Fruit fly (Drosophila melanogaster): ENCODE results near the gene ND-75.

The ND-75 gene

DNA sequence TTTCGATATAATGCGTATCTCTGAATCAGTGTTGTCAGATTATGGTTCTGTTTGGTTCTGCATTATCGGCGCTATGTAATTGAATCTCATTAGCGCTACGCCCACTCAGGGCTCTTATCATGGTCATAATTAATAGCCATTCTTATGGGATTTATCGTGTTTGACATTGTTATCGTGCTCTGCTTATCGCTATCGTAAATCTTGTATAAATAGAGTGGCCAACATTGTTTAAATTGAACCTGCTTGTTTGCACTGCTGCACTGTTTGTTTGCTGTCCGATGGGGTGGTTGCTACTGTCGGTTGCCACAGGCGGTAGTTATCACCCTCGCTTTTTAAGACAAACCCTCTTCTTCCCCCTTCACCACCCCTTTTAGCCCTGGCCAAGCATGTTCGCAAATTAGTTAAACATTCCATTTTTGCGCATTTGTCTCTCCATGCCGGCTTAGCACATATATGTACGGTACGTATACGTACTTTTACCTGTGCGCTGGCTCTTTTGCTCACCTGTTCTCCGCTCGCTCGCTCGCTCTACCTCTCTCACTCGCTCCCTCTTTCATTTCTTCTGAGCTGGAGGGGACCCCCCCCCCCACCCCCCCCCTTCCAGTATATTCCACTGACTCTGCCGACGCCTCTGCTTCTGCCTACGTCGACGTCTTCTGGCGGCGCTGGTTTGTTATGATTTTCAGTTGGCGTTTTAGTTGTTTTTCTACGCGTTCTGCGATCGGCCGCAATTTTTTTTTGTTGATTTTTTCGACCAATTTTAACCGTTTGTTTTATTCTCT lies 21.4 kb downstream of the ND-75 start (continued):
- TF ChIP-seq CG6813 (GFP tag; optimal IDR thresholded peaks at IDR 0.05) = peak; percentile 83
- TF ChIP-seq pros (GFP tag; optimal IDR thresholded peaks at IDR 0.05) = no peak
- peak; percentile 44 for TF ChIP-seq CG14710 (tag; optimal IDR thresholded peaks at IDR 0.05)
- TF ChIP-seq CG1602 (GFP tag; optimal IDR thresholded peaks at IDR 0.05) = peak; percentile 17
- no peak for TF ChIP-seq hb (GFP tag; IDR thresholded peaks at IDR 0.05; ENCODE audit: partially characterized antibody)
- no peak for TF ChIP-seq Aef1 (GFP tag; IDR thresholded peaks at IDR 0.05)
- TF ChIP-seq zfh1 (GFP tag; IDR thresholded peaks at IDR 0.05) = 0 out of 3 replicates have a peak, but pooled peaks have one; percentile 32
- TF ChIP-seq E2f1 (GFP tag; IDR thresholded peaks at IDR 0.05) = no peak
- TF ChIP-seq CG17568 (GFP tag; optimal IDR thresholded peaks at IDR 0.05) = peak; percentile 69
- no peak for TF ChIP-seq CG32772 (GFP tag; IDR thresholded peaks at IDR 0.05)
- TF ChIP-seq CG18599 (GFP tag; optimal IDR thresholded peaks at IDR 0.05) = peak; percentile 74
- TF ChIP-seq sens (GFP tag) = peak; percentile 93
- no peak for TF ChIP-seq fu2 (GFP tag; optimal IDR thresholded peaks at IDR 0.05)
- TF ChIP-seq gsb-n (tag; optimal IDR thresholded peaks at IDR 0.05) = peak; percentile 43
- no peak for TF ChIP-seq corto (GFP tag; optimal IDR thresholded peaks at IDR 0.05)
- TF ChIP-seq CG9437 (GFP tag; optimal IDR thresholded peaks at IDR 0.05) = no peak
- peak; percentile 53 for TF ChIP-seq CG12659 (GFP tag; optimal IDR thresholded peaks at IDR 0.05)
- no peak for TF ChIP-seq trh (GFP tag; optimal IDR thresholded peaks at IDR 0.05)
- peak; percentile 41 for TF ChIP-seq CG8089 (GFP tag; optimal IDR thresholded peaks at IDR 0.05)
- TF ChIP-seq CG15011 (GFP tag; optimal IDR thresholded peaks at IDR 0.05) = peak; percentile 47
- TF ChIP-seq Ssrp (tag; optimal IDR thresholded peaks at IDR 0.05) = no peak
- TF ChIP-seq tup (GFP tag; optimal IDR thresholded peaks at IDR 0.05) = peak; percentile 11
- TF ChIP-seq ro (GFP tag; IDR thresholded peaks at IDR 0.05) = no peak
- TF ChIP-seq toy (GFP tag; IDR thresholded peaks at IDR 0.05) = no peak
- TF ChIP-seq CG7786 (GFP tag; optimal IDR thresholded peaks at IDR 0.05) = peak; percentile 34
- TF ChIP-seq sqz (GFP tag; optimal IDR thresholded peaks at IDR 0.05) = no peak
- TF ChIP-seq ewg (GFP tag; optimal IDR thresholded peaks at IDR 0.05) = peak; percentile 22
- TF ChIP-seq Oaz (GFP tag; IDR thresholded peaks at IDR 0.05) = no peak
- TF ChIP-seq NFAT (GFP tag; IDR thresholded peaks at IDR 0.05) = no peak
- no peak for TF ChIP-seq aop (GFP tag; IDR thresholded peaks at IDR 0.05)
- TF ChIP-seq bcd (GFP tag; optimal IDR thresholded peaks at IDR 0.05) = peak; percentile 56
- peak; percentile 33 for TF ChIP-seq kay (GFP tag; optimal IDR thresholded peaks at IDR 0.05)
- no peak for TF ChIP-seq Ets65A (GFP tag)
- TF ChIP-seq slou (GFP tag; optimal IDR thresholded peaks at IDR 0.05) = no peak
- no peak for TF ChIP-seq vnd (GFP tag; IDR thresholded peaks at IDR 0.05; ENCODE audit: partially characterized antibody)
- peak; percentile 35 for TF ChIP-seq CG18262 (tag; optimal IDR thresholded peaks at IDR 0.05)
- TF ChIP-seq CG17361 (GFP tag; IDR thresholded peaks at IDR 0.05) = 0 out of 3 replicates have a peak, but pooled peaks have one; percentile 16
- TF ChIP-seq Sox102F (GFP tag; optimal IDR thresholded peaks at IDR 0.05) = peak; percentile 33
- TF ChIP-seq unpg (GFP tag; optimal IDR thresholded peaks at IDR 0.05) = peak; percentile 55
- peak; percentile 19 for TF ChIP-seq B-H2 (GFP tag; optimal IDR thresholded peaks at IDR 0.05)
- TF ChIP-seq CG9727 (GFP tag; optimal IDR thresholded peaks at IDR 0.05) = peak; percentile 79
- TF ChIP-seq CG15479 (GFP tag; optimal IDR thresholded peaks at IDR 0.05) = peak; percentile 24
- peak; percentile 74 for TF ChIP-seq CG13296 (GFP tag; optimal IDR thresholded peaks at IDR 0.05)
- 0 out of 2 replicates have a peak, but pooled peaks have one; percentile 30 for TF ChIP-seq sens-2 (GFP tag; IDR thresholded peaks at IDR 0.05)
- TF ChIP-seq CG10431 (GFP tag; optimal IDR thresholded peaks at IDR 0.05) = peak; percentile 23
- no peak for TF ChIP-seq CG43689 (GFP tag; IDR thresholded peaks at IDR 0.05)
- TF ChIP-seq CG31441 (GFP tag; IDR thresholded peaks at IDR 0.05) = peak; percentile 43; the same call in 1 of the 2 replicates
- TF ChIP-seq Camta (GFP tag; optimal IDR thresholded peaks at IDR 0.05) = peak; percentile 43
- peak; percentile 55 for TF ChIP-seq PHDP (tag; optimal IDR thresholded peaks at IDR 0.05)
